Worm (Caenorhabditis elegans): Measurements from ENCODE around the gene iff-1.

ce11 chrIII:9727439-9727838, 19.6 kb downstream of the iff-1 start, which contains the start of gene C07A9.12:
- TF ChIP-seq fos-1 (tag; optimal IDR thresholded peaks at IDR 0.05), result no peak
- no peak for TF ChIP-seq skn-1 (tag; optimal IDR thresholded peaks at IDR 0.05)
- TF ChIP-seq T26A8.4 (GFP tag; IDR thresholded peaks at IDR 0.05), result no peak
- no peak for TF ChIP-seq F49E8.2 (tag; optimal IDR thresholded peaks at IDR 0.05; ENCODE audit: borderline replicate concordance)
